Worm (Caenorhabditis elegans) whole organism, early embryonic: Measurements from ENCODE around the gene F56A8.4.

Experiments used
- B0310.2 ChIP-seq: sonication (generic microtip); optimal IDR thresholded peaks from 2 replicates; lab custom pipeline; 2016; ENCODE audit warnings: mild to moderate bottlenecking, missing genetic modification characterization, missing compliant biosample characterization
- F13C5.2 ChIP-seq: sonication (generic microtip); optimal IDR thresholded peaks from 2 replicates; lab custom pipeline; 2017; ENCODE audit warnings: mild to moderate bottlenecking, missing genetic modification characterization, inconsistent platforms, missing compliant biosample characterization
- aly-1 ChIP-seq: sonication (generic microtip); optimal IDR thresholded peaks from 2 replicates; lab custom pipeline; 2016; ENCODE audit warnings: missing genetic modification characterization, missing compliant biosample characterization
- ceh-13 ChIP-seq: fragments of 200-800 bp; sonication (Bioruptor generic); optimal IDR thresholded peaks from 2 replicates; lab custom pipeline; 2018; ENCODE audit warnings: mild to moderate bottlenecking, missing genetic modification characterization, missing compliant biosample characterization
- ceh-36 ChIP-seq: sonication (generic microtip); optimal IDR thresholded peaks from 2 replicates; lab custom pipeline; 2016; ENCODE audit warnings: missing genetic modification characterization, inconsistent platforms, missing compliant biosample characterization
- hmbx-1 ChIP-seq: sonication (generic microtip); optimal IDR thresholded peaks from 2 replicates; lab custom pipeline; 2016; ENCODE audit warnings: mild to moderate bottlenecking, missing genetic modification characterization, missing compliant biosample characterization
- hmg-4 ChIP-seq: fragments of 200-800 bp; sonication (Bioruptor generic); optimal IDR thresholded peaks from 2 replicates; lab custom pipeline; 2018; ENCODE audit warnings: mild to moderate bottlenecking, missing genetic modification characterization, missing compliant biosample characterization
- hnd-1 ChIP-seq: sonication (generic microtip); optimal IDR thresholded peaks from 2 replicates; lab custom pipeline; 2016; ENCODE audit warnings: missing genetic modification characterization, missing compliant biosample characterization
- pes-1 ChIP-seq: fragments of 200-800 bp; sonication (Bioruptor generic); IDR thresholded peaks from 2 replicates; pipeline ENCODE4 v1.3.6; 2022; ENCODE audit warnings: missing genetic modification reagents, missing genetic modification characterization, missing compliant biosample characterization
- scrt-1 ChIP-seq: fragments of 200-800 bp; sonication (Bioruptor generic); IDR thresholded peaks from 2 replicates; pipeline ENCODE4 v1.3.6; 2022; ENCODE audit warnings: missing genetic modification characterization, missing compliant biosample characterization
- sea-1 ChIP-seq: fragments of 200-800 bp; sonication (Bioruptor generic); conservative IDR thresholded peaks from 2 replicates; pipeline ENCODE4 v1.3.6; 2022; ENCODE audit warnings: missing genetic modification characterization, missing compliant biosample characterization
- tbx-11 ChIP-seq: fragments of 200-800 bp; sonication (Bioruptor generic); IDR thresholded peaks from 2 replicates; pipeline ENCODE4 v1.3.6; 2022; ENCODE audit warnings: missing genetic modification characterization, missing compliant biosample characterization
- tbx-37 ChIP-seq: fragments of 200-800 bp; sonication (Bioruptor generic); conservative IDR thresholded peaks from 2 replicates; pipeline ENCODE4 v1.3.6; 2022; ENCODE audit warnings: missing genetic modification reagents, missing genetic modification characterization, missing compliant biosample characterization
- tra-4 ChIP-seq: sonication (generic microtip); optimal IDR thresholded peaks from 2 replicates; lab custom pipeline; 2017; ENCODE audit warnings: missing genetic modification characterization, missing compliant biosample characterization

Gene F56A8.4

ce11 chrIII:13313788-13314187 is 50.7 kb downstream of the F56A8.4 start, which contains the start of gene Y43F4B.10:
Gene Y43F4B.10 (plus strand): TSS chrIII:13314068.
- TF ChIP-seq hmbx-1 (tag; lab: Kevin White, UChicago) = no peak
- no peak for TF ChIP-seq hmg-4 (GFP tag; lab: Kevin White, UChicago)
- TF ChIP-seq F13C5.2 = no peak
- no peak for TF ChIP-seq B0310.2
- TF ChIP-seq ceh-13 = no peak
- TF ChIP-seq pes-1 = no peak

ce11 chrIII:13314636-13315035 is 51.5 kb downstream of the F56A8.4 start:
- no peak for TF ChIP-seq hnd-1
- no peak for TF ChIP-seq B0310.2
- no peak for TF ChIP-seq F13C5.2
- TF ChIP-seq tbx-11 = no peak
- no peak for TF ChIP-seq hmbx-1 (tag; lab: Kevin White, UChicago)
- no peak for TF ChIP-seq scrt-1 (GFP tag; lab: Robert Waterston, UW)
- TF ChIP-seq pes-1 = no peak
- no peak for TF ChIP-seq sea-1 (GFP tag; lab: Robert Waterston, UW)
- TF ChIP-seq tbx-37 (GFP tag; lab: Robert Waterston, UW) = no peak
- TF ChIP-seq tra-4 (tag; lab: Kevin White, UChicago) = no peak
- no peak for TF ChIP-seq aly-1 (tag; lab: Kevin White, UChicago)
- TF ChIP-seq ceh-36 (tag; lab: Kevin White, UChicago) = no peak
